Fruit fly (Drosophila melanogaster) whole organism, embryonic: Measurements from ENCODE around the gene Arp3.

ENCODE experiments used
- Aef1 ChIP-seq: fragments of 200-800 bp; sonication (Bioruptor generic); IDR thresholded peaks from 3 replicates; pipeline ENCODE4 v1.3.6; 2022; ENCODE audit warnings: missing biosample characterization, missing genetic modification characterization
- CG10209 ChIP-seq: fragments of 200-800 bp; sonication (Bioruptor generic); optimal IDR thresholded peaks from 3 replicates; lab custom pipeline; 2017; ENCODE audit warnings: missing biosample characterization, mild to moderate bottlenecking, missing genetic modification characterization, missing genetic modification reagents
- CG1024 ChIP-seq: fragments of 200-800 bp; sonication (Bioruptor generic); IDR thresholded peaks from 2 replicates; pipeline ENCODE4 v1.3.6; 2022; ENCODE audit warnings: missing biosample characterization, missing genetic modification characterization
- CG12299 ChIP-seq: fragments of 200-800 bp; sonication (Bioruptor generic); optimal IDR thresholded peaks from 2 replicates; lab custom pipeline; 2018; ENCODE audit warnings: missing biosample characterization, mild to moderate bottlenecking, missing genetic modification characterization
- CG13624 ChIP-seq: fragments of 200-800 bp; sonication (Bioruptor generic); optimal IDR thresholded peaks from 2 replicates; lab custom pipeline; 2016; ENCODE audit warnings: missing biosample characterization, missing genetic modification characterization
- CG14965 ChIP-seq: fragments of 200-800 bp; sonication (Bioruptor generic); optimal IDR thresholded peaks from 2 replicates; lab custom pipeline; 2016; ENCODE audit warnings: missing biosample characterization, missing genetic modification characterization, borderline replicate concordance
- CG18599 ChIP-seq: fragments of 200-800 bp; sonication (Bioruptor generic); optimal IDR thresholded peaks from 3 replicates; lab custom pipeline; 2017; ENCODE audit warnings: missing biosample characterization, missing genetic modification characterization, mild to moderate bottlenecking, moderate library complexity, missing genetic modification reagents
- CG31365 ChIP-seq: fragments of 200-800 bp; sonication (Bioruptor generic); optimal IDR thresholded peaks from 2 replicates; lab custom pipeline; 2018; ENCODE audit warnings: missing biosample characterization, mild to moderate bottlenecking, missing genetic modification characterization
- CG31388 ChIP-seq: fragments of 200-800 bp; sonication (Bioruptor generic); optimal IDR thresholded peaks from 2 replicates; lab custom pipeline; 2016; ENCODE audit warnings: missing biosample characterization, missing genetic modification characterization
- CG31441 ChIP-seq: fragments of 200-800 bp; sonication (Bioruptor generic); IDR thresholded peaks from 2 replicates; pipeline ENCODE4 v1.3.6; 2022; ENCODE audit warnings: missing biosample characterization, missing genetic modification characterization
- CG3407 ChIP-seq: fragments of 200-800 bp; sonication (Bioruptor generic); optimal IDR thresholded peaks from 2 replicates; lab custom pipeline; 2018; ENCODE audit warnings: missing biosample characterization, mild to moderate bottlenecking, missing genetic modification characterization
- CG4707 ChIP-seq: fragments of 200-800 bp; sonication (Bioruptor generic); optimal IDR thresholded peaks from 2 replicates; lab custom pipeline; 2018; ENCODE audit warnings: missing biosample characterization, mild to moderate bottlenecking, missing genetic modification characterization, moderate library complexity
- CG4730 ChIP-seq: fragments of 200-800 bp; sonication (Bioruptor generic); IDR thresholded peaks from 2 replicates; pipeline ENCODE4 v1.3.6; 2022; ENCODE audit warnings: missing biosample characterization, missing genetic modification characterization
- CG5953 ChIP-seq: fragments of 200-800 bp; sonication (Bioruptor generic); IDR thresholded peaks from 2 replicates; pipeline ENCODE4 v1.3.6; 2022; ENCODE audit warnings: missing biosample characterization, missing genetic modification characterization
- CG6272 ChIP-seq: fragments of 200-800 bp; sonication (Bioruptor generic); IDR thresholded peaks from 2 replicates; pipeline ENCODE4 v1.3.6; 2022; ENCODE audit warnings: missing biosample characterization, missing genetic modification characterization
- CG6683 ChIP-seq: fragments of 200-800 bp; sonication (Bioruptor generic); optimal IDR thresholded peaks from 2 replicates; lab custom pipeline; 2017; ENCODE audit warnings: missing biosample characterization, mild to moderate bottlenecking, missing genetic modification characterization, missing genetic modification reagents
- CG7271 ChIP-seq: fragments of 200-800 bp; sonication (Bioruptor generic); optimal IDR thresholded peaks from 2 replicates; lab custom pipeline; 2018; ENCODE audit warnings: missing biosample characterization, mild to moderate bottlenecking, missing genetic modification characterization, moderate library complexity
- CG8924 ChIP-seq: fragments of 200-800 bp; optimal IDR thresholded peaks from 3 replicates; lab custom pipeline; 2019; ENCODE audit warnings: missing biosample characterization, mild to moderate bottlenecking, missing genetic modification characterization, moderate library complexity
- CG9609 ChIP-seq: fragments of 200-800 bp; sonication (Bioruptor generic); optimal IDR thresholded peaks from 3 replicates; lab custom pipeline; 2016; ENCODE audit warnings: missing biosample characterization, missing genetic modification characterization
- CG9876 ChIP-seq: fragments of 200-800 bp; sonication (Bioruptor generic); optimal IDR thresholded peaks from 2 replicates; lab custom pipeline; 2016; ENCODE audit warnings: missing biosample characterization, missing genetic modification characterization
- Chrac-16 ChIP-seq: fragments of 200-800 bp; sonication (Bioruptor generic); optimal IDR thresholded peaks from 3 replicates; lab custom pipeline; 2016; ENCODE audit warnings: missing biosample characterization, missing genetic modification characterization
- Dip3 ChIP-seq: fragments of 200-800 bp; sonication (Bioruptor generic); optimal IDR thresholded peaks from 3 replicates; lab custom pipeline; 2016; ENCODE audit warnings: missing biosample characterization, missing genetic modification characterization
- H15 ChIP-seq: fragments of 200-800 bp; sonication (Bioruptor generic); IDR thresholded peaks from 3 replicates; pipeline ENCODE4 v1.3.6; 2022; ENCODE audit warnings: missing biosample characterization, missing genetic modification characterization
- HLH4C ChIP-seq: fragments of 200-800 bp; sonication (Bioruptor generic); IDR thresholded peaks from 3 replicates; pipeline ENCODE4 v1.3.6; 2022; ENCODE audit warnings: missing biosample characterization, missing genetic modification characterization; ENCODE audit not compliant: partially characterized antibody
- Hmr ChIP-seq: fragments of 200-800 bp; sonication (Bioruptor generic); optimal IDR thresholded peaks from 3 replicates; lab custom pipeline; 2017; ENCODE audit warnings: mild to moderate bottlenecking, missing biosample characterization, missing genetic modification reagents, missing genetic modification characterization
- Kr ChIP-seq: fragments of 200-800 bp; sonication (Bioruptor generic); optimal IDR thresholded peaks from 2 replicates; lab custom pipeline; 2017; ENCODE audit warnings: missing biosample characterization, mild to moderate bottlenecking, missing genetic modification characterization
- NFAT ChIP-seq: fragments of 200-800 bp; sonication (Bioruptor generic); IDR thresholded peaks from 2 replicates; pipeline ENCODE4 v1.3.6; 2022; ENCODE audit warnings: missing biosample characterization, missing genetic modification characterization
- NfI ChIP-seq: fragments of 200-800 bp; sonication (Bioruptor generic); optimal IDR thresholded peaks from 3 replicates; lab custom pipeline; 2018; ENCODE audit warnings: missing biosample characterization, mild to moderate bottlenecking, missing genetic modification characterization, moderate library complexity
- Optix ChIP-seq: fragments of 200-800 bp; sonication (Bioruptor generic); IDR thresholded peaks from 3 replicates; pipeline ENCODE4 v1.3.6; 2022; ENCODE audit warnings: missing biosample characterization, missing genetic modification characterization
- al ChIP-seq: fragments of 200-800 bp; sonication (Bioruptor generic); IDR thresholded peaks from 2 replicates; pipeline ENCODE4 v1.3.6; 2022; ENCODE audit warnings: missing biosample characterization, missing genetic modification characterization
- ash1 ChIP-seq: fragments of 200-800 bp; sonication (Bioruptor generic); optimal IDR thresholded peaks from 2 replicates; lab custom pipeline; 2018; ENCODE audit warnings: missing biosample characterization, mild to moderate bottlenecking, missing genetic modification characterization
- dpn ChIP-seq, 2 experiments: fragments of 200-800 bp; sonication (Bioruptor generic); optimal IDR thresholded peaks; 3 replicates each; lab custom pipeline; 2016; ENCODE audit warnings: missing biosample characterization in 2 of 2, missing genetic modification characterization in 2 of 2
- fd96Cb ChIP-seq: fragments of 200-800 bp; sonication (Bioruptor generic); optimal IDR thresholded peaks from 2 replicates; lab custom pipeline; 2018; ENCODE audit warnings: missing biosample characterization, mild to moderate bottlenecking, missing genetic modification characterization, moderate library complexity
- gem ChIP-seq: fragments of 200-800 bp; sonication (Bioruptor generic); optimal IDR thresholded peaks from 2 replicates; lab custom pipeline; 2019; ENCODE audit warnings: missing biosample characterization, mild to moderate bottlenecking, missing genetic modification characterization, moderate library complexity
- gsb-n ChIP-seq: fragments of 200-800 bp; sonication (Bioruptor generic); optimal IDR thresholded peaks from 3 replicates; lab custom pipeline; 2018; ENCODE audit warnings: missing biosample characterization, mild to moderate bottlenecking, missing genetic modification characterization
- gt ChIP-seq: fragments of 200-800 bp; sonication (Bioruptor generic); IDR thresholded peaks from 2 replicates; pipeline ENCODE4 v1.3.6; 2022; ENCODE audit warnings: missing biosample characterization, missing genetic modification characterization
- klu ChIP-seq: fragments of 200-800 bp; sonication (Bioruptor generic); IDR thresholded peaks from 2 replicates; pipeline ENCODE4 v1.3.6; 2022; ENCODE audit warnings: missing biosample characterization, missing genetic modification characterization
- kni ChIP-seq: fragments of 200-800 bp; sonication (Bioruptor generic); optimal IDR thresholded peaks from 3 replicates; lab custom pipeline; 2017; ENCODE audit warnings: mild to moderate bottlenecking, missing biosample characterization, missing genetic modification reagents, missing genetic modification characterization
- lab ChIP-seq: fragments of 200-800 bp; sonication (Bioruptor generic); optimal IDR thresholded peaks from 3 replicates; lab custom pipeline; 2017; ENCODE audit warnings: missing biosample characterization, missing genetic modification characterization, mild to moderate bottlenecking, moderate library complexity, missing genetic modification reagents
- lbe ChIP-seq: fragments of 200-800 bp; sonication (Bioruptor generic); optimal IDR thresholded peaks from 2 replicates; lab custom pipeline; 2016; ENCODE audit warnings: missing biosample characterization, mild to moderate bottlenecking, missing genetic modification characterization
- lola ChIP-seq, 3 experiments: fragments of >200 bp in 2 of 3; fragments of 200-800 bp in 1 of 3; sonication (Bioruptor generic) in 1 of 3; optimal IDR thresholded peaks; 2 replicates each; lab custom pipeline; 2017 to 2019; ENCODE audit warnings: missing biosample characterization in 3 of 3, missing genetic modification characterization in 3 of 3, mild to moderate bottlenecking in 1 of 3, moderate library complexity in 1 of 3
- maf-S ChIP-seq: fragments of 200-800 bp; sonication (Bioruptor generic); optimal IDR thresholded peaks from 2 replicates; lab custom pipeline; 2016; ENCODE audit warnings: missing biosample characterization, missing genetic modification characterization
- mirr ChIP-seq: fragments of 200-800 bp; sonication (Bioruptor generic); optimal IDR thresholded peaks from 3 replicates; lab custom pipeline; 2018; ENCODE audit warnings: missing biosample characterization, mild to moderate bottlenecking, missing genetic modification characterization
- onecut ChIP-seq: fragments of 200-800 bp; sonication (Bioruptor generic); IDR thresholded peaks from 2 replicates; pipeline ENCODE4 v1.3.6; 2022; ENCODE audit warnings: missing biosample characterization, missing genetic modification characterization
- pnt ChIP-seq: fragments of 200-800 bp; sonication (Bioruptor generic); optimal IDR thresholded peaks from 3 replicates; lab custom pipeline; 2016; ENCODE audit warnings: missing biosample characterization, missing genetic modification characterization
- prd ChIP-seq, 3 experiments: fragments of >200 bp in 2 of 3; fragments of 200-800 bp in 1 of 3; sonication (Bioruptor generic) in 1 of 3; optimal IDR thresholded peaks in 2 of 3; IDR thresholded peaks in 1 of 3; 2 replicates in 2 of 3; 3 replicates in 1 of 3; pipeline versions ENCODE4 v1.3.6 to Lab custom; 2017 to 2022; ENCODE audit warnings: missing biosample characterization in 1 of 3, missing genetic modification characterization in 1 of 3
- so ChIP-seq: fragments of 200-800 bp; sonication (Bioruptor generic); IDR thresholded peaks from 3 replicates; pipeline ENCODE4 v1.3.6; 2022; ENCODE audit warnings: missing biosample characterization, missing genetic modification characterization
- tin ChIP-seq: fragments of 200-800 bp; sonication (Bioruptor generic); optimal IDR thresholded peaks from 3 replicates; lab custom pipeline; 2016; ENCODE audit warnings: missing biosample characterization, missing genetic modification characterization
- wek ChIP-seq: fragments of 200-800 bp; sonication (Bioruptor generic); optimal IDR thresholded peaks from 3 replicates; lab custom pipeline; 2018; ENCODE audit warnings: missing biosample characterization, mild to moderate bottlenecking, missing genetic modification characterization, moderate library complexity

The Arp3 gene

DNA sequence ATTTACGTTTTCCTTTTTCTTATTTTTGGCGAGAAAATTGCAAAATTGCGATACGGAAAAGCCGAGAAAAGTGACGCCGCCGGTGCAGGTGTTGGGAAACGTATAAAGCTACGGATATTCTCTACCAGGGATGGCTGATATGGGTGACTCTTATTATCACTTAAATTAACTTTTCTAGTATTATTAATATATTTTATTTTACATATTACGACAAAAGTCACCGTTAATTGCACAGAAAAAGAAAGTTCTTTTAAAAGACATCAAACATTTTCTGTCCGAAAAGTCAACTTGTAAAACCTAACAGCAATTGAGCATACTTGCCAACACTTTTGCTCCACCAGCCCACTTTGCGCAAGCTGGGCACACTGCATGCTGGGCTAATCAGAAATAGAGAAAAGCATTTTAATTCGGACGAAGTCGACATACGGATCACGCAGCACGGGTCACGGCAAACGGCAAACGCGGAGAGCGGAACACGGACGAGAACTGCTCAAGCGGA lies 12.1 kb upstream of the Arp3 start, which contains the start of the genes Cds and Uba2:
Cds (plus strand) TSS at position 51 of the 499 bp plus-strand sequence.
Uba2 (minus strand) TSS at position 107 of the 499 bp plus-strand sequence.
- TF ChIP-seq CG6683 (GFP tag; lab: Kevin White, UChicago): peak; percentile 77
- TF ChIP-seq NfI (GFP tag; lab: Kevin White, UChicago): peak; percentile 95
- peak in 1 of 3 experiments; percentile 88 for TF ChIP-seq lola (GFP tag; optimal IDR thresholded peaks at IDR 0.05; lab: Kevin White, UChicago)
- peak; percentile 96 for TF ChIP-seq CG18599 (GFP tag; lab: Kevin White, UChicago)
- peak; percentile 38 for TF ChIP-seq CG31365 (tag; lab: Kevin White, UChicago)
- peak; percentile 81 for TF ChIP-seq CG9609 (GFP tag; lab: Kevin White, UChicago)
- peak; percentile 91 for TF ChIP-seq lbe (GFP tag; lab: Kevin White, UChicago)
- peak; percentile 81 for TF ChIP-seq Optix (GFP tag; lab: Robert Waterston, UW)
- TF ChIP-seq fd96Cb (tag; lab: Kevin White, UChicago): peak; percentile 87
- TF ChIP-seq dpn (GFP tag; optimal IDR thresholded peaks at IDR 0.05; lab: Kevin White, UChicago): peak; percentile 81 to 96
- TF ChIP-seq Kr (GFP tag; lab: Kevin White, UChicago): no peak
- TF ChIP-seq klu (GFP tag; lab: Robert Waterston, UW): peak; percentile 88
- no peak for TF ChIP-seq prd (optimal IDR thresholded peaks at IDR 0.05; lab: Kevin White, UChicago)
- TF ChIP-seq prd (GFP tag; IDR thresholded peaks at IDR 0.05; lab: Robert Waterston, UW): peak; percentile 93
- peak; percentile 94 for TF ChIP-seq tin (GFP tag; lab: Kevin White, UChicago)
- TF ChIP-seq CG5953: no peak; the same call in 1 of the 2 replicates
- peak; percentile 58 for TF ChIP-seq CG9876 (GFP tag; lab: Kevin White, UChicago)
- TF ChIP-seq wek (GFP tag; lab: Kevin White, UChicago): peak; percentile 82
- TF ChIP-seq CG7271 (tag; lab: Kevin White, UChicago): peak; percentile 74
- TF ChIP-seq ash1: peak; percentile 68
- peak; percentile 80 for TF ChIP-seq mirr (GFP tag; lab: Kevin White, UChicago)
- peak; percentile 88 for TF ChIP-seq Aef1 (GFP tag; lab: Robert Waterston, UW)
- peak; percentile 95 for TF ChIP-seq CG31441 (GFP tag; lab: Robert Waterston, UW)
- TF ChIP-seq kni: peak; percentile 76
- TF ChIP-seq CG31388 (GFP tag; lab: Kevin White, UChicago): peak; percentile 73
- peak; percentile 94 for TF ChIP-seq al (GFP tag; lab: Robert Waterston, UW)
- peak; percentile 69 for TF ChIP-seq CG1024
- TF ChIP-seq onecut (GFP tag; lab: Robert Waterston, UW): peak; percentile 67
- TF ChIP-seq HLH4C (GFP tag; lab: Robert Waterston, UW): peak; percentile 47; the same call in 1 of the 3 replicates
- TF ChIP-seq CG14965: peak; percentile 3
- peak; percentile 86 for TF ChIP-seq CG13624 (GFP tag; lab: Kevin White, UChicago)
- no peak for TF ChIP-seq Hmr (GFP tag; lab: Kevin White, UChicago)
- peak; percentile 97 for TF ChIP-seq lab (GFP tag; lab: Kevin White, UChicago)
- TF ChIP-seq gt (GFP tag; lab: Robert Waterston, UW): peak; percentile 62; the same call in 1 of the 2 replicates
- TF ChIP-seq CG6272: peak; percentile 92
- TF ChIP-seq pnt (GFP tag; lab: Kevin White, UChicago): peak; percentile 78
- peak; percentile 54 for TF ChIP-seq maf-S
- peak; percentile 57 for TF ChIP-seq CG4707
- TF ChIP-seq gsb-n: no peak
- peak; percentile 73 for TF ChIP-seq Dip3
- TF ChIP-seq CG4730 (GFP tag; lab: Robert Waterston, UW): peak; percentile 84
- TF ChIP-seq CG3407 (GFP tag; lab: Kevin White, UChicago): peak; percentile 81
- TF ChIP-seq CG10209: peak; percentile 95
- TF ChIP-seq gem: peak; percentile 96
- TF ChIP-seq CG12299 (tag; lab: Kevin White, UChicago): peak; percentile 87
- TF ChIP-seq so: peak; percentile 79; the same call in 2 of the 3 replicates
- TF ChIP-seq CG8924 (tag; lab: Kevin White, UChicago): peak; percentile 92
- peak; percentile 93 for TF ChIP-seq Chrac-16 (GFP tag; lab: Kevin White, UChicago)
- TF ChIP-seq NFAT (GFP tag; lab: Robert Waterston, UW): peak; percentile 88
- peak; percentile 78; the same call in 2 of the 3 replicates for TF ChIP-seq H15
